Worm (Caenorhabditis elegans) whole organism, L4 larva: ENCODE measurements around the gene mdt-6.

Experiments used
- F44E2.7 ChIP-seq: fragments of 200-800 bp; sonication (Bioruptor generic); IDR thresholded peaks from 2 replicates; pipeline ENCODE4 v2.1.2; 2022; ENCODE audit warnings: missing genetic modification characterization, missing compliant biosample characterization
- F49E8.2 ChIP-seq: sonication (generic microtip); optimal IDR thresholded peaks from 2 replicates; lab custom pipeline; 2016; ENCODE audit warnings: missing compliant biosample characterization, mild to moderate bottlenecking, missing genetic modification characterization, borderline replicate concordance
- T26A8.4 ChIP-seq: fragments of 200-800 bp; sonication (Bioruptor generic); IDR thresholded peaks from 2 replicates; pipeline ENCODE4 v1.3.6; 2022; ENCODE audit warnings: missing genetic modification characterization, missing compliant biosample characterization
- Y5F2A.4 ChIP-seq: fragments of 200-800 bp; sonication (Bioruptor generic); optimal IDR thresholded peaks from 2 replicates; lab custom pipeline; 2018; ENCODE audit warnings: mild to moderate bottlenecking, missing genetic modification characterization, missing compliant biosample characterization
- aha-1 ChIP-seq: fragments of 150-350 bp; peaks from one replicate; lab custom pipeline; 2014; ENCODE audit warnings: missing biosample characterization, missing genetic modification characterization
- arid-1 ChIP-seq: fragments of 200-800 bp; sonication (Bioruptor generic); conservative IDR thresholded peaks from 2 replicates; pipeline ENCODE4 v1.3.6; 2022; ENCODE audit warnings: missing genetic modification reagents, missing genetic modification characterization, missing compliant biosample characterization
- ceh-32 ChIP-seq: sonication (generic microtip); optimal IDR thresholded peaks from 2 replicates; lab custom pipeline; 2016; ENCODE audit warnings: mild to moderate bottlenecking, missing genetic modification characterization, missing compliant biosample characterization; ENCODE audit not compliant: poor library complexity
- ceh-82 ChIP-seq: sonication (generic microtip); optimal IDR thresholded peaks from 2 replicates; lab custom pipeline; 2017; ENCODE audit warnings: missing biosample characterization, missing genetic modification characterization
- daf-19 ChIP-seq: fragments of 200-800 bp; sonication (Bioruptor generic); conservative IDR thresholded peaks from 2 replicates; pipeline ENCODE4 v1.3.6; 2022; ENCODE audit warnings: missing genetic modification characterization, missing compliant biosample characterization
- dmd-9 ChIP-seq: fragments of 200-800 bp; sonication (Bioruptor generic); IDR thresholded peaks from 2 replicates; pipeline ENCODE4 v1.3.6; 2022; ENCODE audit warnings: missing genetic modification reagents, missing genetic modification characterization, missing compliant biosample characterization
- dpl-1 ChIP-seq: fragments of 150-350 bp; optimal IDR thresholded peaks from 2 replicates; lab custom pipeline; 2014; ENCODE audit warnings: missing biosample characterization, missing genetic modification reagents, missing genetic modification characterization
- duxl-1 ChIP-seq: sonication (generic microtip); optimal IDR thresholded peaks from 2 replicates; lab custom pipeline; 2016; ENCODE audit warnings: mild to moderate bottlenecking, missing genetic modification characterization, moderate library complexity, missing compliant biosample characterization; ENCODE audit not compliant: poor library complexity
- hif-1 ChIP-seq, 2 experiments: sonication (generic microtip); optimal IDR thresholded peaks; 2 replicates each; lab custom pipeline; 2016 to 2017; ENCODE audit warnings: missing compliant biosample characterization in 2 of 2, missing genetic modification characterization in 2 of 2, missing genetic modification reagents in 2 of 2, missing genotype in 2 of 2, mild to moderate bottlenecking in 1 of 2
- hlh-30 ChIP-seq: sonication (generic microtip); optimal IDR thresholded peaks from 2 replicates; lab custom pipeline; 2017; ENCODE audit warnings: antibody characterized with exemption, mild to moderate bottlenecking, missing genetic modification characterization, missing compliant biosample characterization; ENCODE audit not compliant: insufficient read depth
- hmg-1.1 ChIP-seq: fragments of 200-800 bp; sonication (Bioruptor generic); IDR thresholded peaks from 2 replicates; pipeline ENCODE4 v1.3.6; 2022; ENCODE audit warnings: missing genetic modification reagents, missing genetic modification characterization, missing compliant biosample characterization
- jun-1 ChIP-seq: fragments of 150-350 bp; optimal IDR thresholded peaks from 2 replicates; lab custom pipeline; 2014; ENCODE audit warnings: missing biosample characterization, missing genetic modification reagents, missing genetic modification characterization
- lir-3 ChIP-seq: sonication (generic microtip); optimal IDR thresholded peaks from 2 replicates; lab custom pipeline; 2016; ENCODE audit warnings: mild to moderate bottlenecking, missing genetic modification characterization, missing compliant biosample characterization
- madf-5 ChIP-seq, 2 experiments: fragments of 200-800 bp; sonication (Bioruptor generic); IDR thresholded peaks; 2 replicates each; pipeline ENCODE4 v1.3.6; 2022; ENCODE audit warnings: missing compliant biosample characterization in 2 of 2, missing genetic modification characterization in 2 of 2
- mdt-29 ChIP-seq: fragments of 200-800 bp; sonication (Bioruptor generic); IDR thresholded peaks from 2 replicates; pipeline ENCODE4 v1.3.6; 2022; ENCODE audit warnings: missing genetic modification reagents, missing genetic modification characterization, missing compliant biosample characterization
- mxl-2 ChIP-seq: fragments of 200-800 bp; sonication (Bioruptor generic); conservative IDR thresholded peaks from 2 replicates; pipeline ENCODE4 v1.3.6; 2022; ENCODE audit warnings: missing genetic modification reagents, missing genetic modification characterization, missing compliant biosample characterization
- nhr-11 ChIP-seq: fragments of 150-350 bp; optimal IDR thresholded peaks from 2 replicates; lab custom pipeline; 2014; ENCODE audit warnings: missing biosample characterization, missing genetic modification characterization
- nhr-41 ChIP-seq: fragments of 200-800 bp; sonication (Bioruptor generic); IDR thresholded peaks from 2 replicates; pipeline ENCODE4 v1.3.6; 2022; ENCODE audit warnings: missing genetic modification reagents, missing genetic modification characterization, missing compliant biosample characterization
- nhr-48 ChIP-seq: sonication (generic microtip); optimal IDR thresholded peaks from 2 replicates; lab custom pipeline; 2016; ENCODE audit warnings: mild to moderate bottlenecking, missing genetic modification characterization, missing compliant biosample characterization
- nhr-77 ChIP-seq: fragments of 150-350 bp; optimal IDR thresholded peaks from 2 replicates; lab custom pipeline; 2014; ENCODE audit warnings: missing biosample characterization, missing genetic modification characterization
- rbr-2 ChIP-seq: sonication (generic microtip); optimal IDR thresholded peaks from 2 replicates; lab custom pipeline; 2016; ENCODE audit warnings: missing genotype, missing genetic modification characterization, missing compliant biosample characterization
- saeg-2 ChIP-seq: fragments of 200-800 bp; sonication (Bioruptor generic); IDR thresholded peaks from 2 replicates; pipeline ENCODE4 v1.3.6; 2022; ENCODE audit warnings: missing genetic modification reagents, missing genetic modification characterization, missing compliant biosample characterization
- snpc-1.2 ChIP-seq: fragments of 200-800 bp; sonication (Bioruptor generic); IDR thresholded peaks from 2 replicates; pipeline ENCODE4 v1.3.6; 2022; ENCODE audit warnings: missing genetic modification reagents, missing genetic modification characterization, missing compliant biosample characterization
- spr-3 ChIP-seq: fragments of 200-800 bp; sonication (Bioruptor generic); optimal IDR thresholded peaks from 2 replicates; lab custom pipeline; 2018; ENCODE audit warnings: mild to moderate bottlenecking, missing genetic modification characterization, missing compliant biosample characterization
- unc-39 ChIP-seq: sonication (generic microtip); optimal IDR thresholded peaks from 2 replicates; lab custom pipeline; 2017; ENCODE audit warnings: missing biosample characterization, missing genetic modification characterization
- vab-7 ChIP-seq: fragments of 200-800 bp; sonication (Bioruptor generic); IDR thresholded peaks from 2 replicates; pipeline ENCODE4 v1.3.6; 2022; ENCODE audit warnings: missing genetic modification reagents, missing genetic modification characterization, missing compliant biosample characterization
- zag-1 ChIP-seq: fragments of 150-350 bp; optimal IDR thresholded peaks from 2 replicates; lab custom pipeline; 2014; ENCODE audit warnings: missing biosample characterization, missing genetic modification characterization
- zfp-2 ChIP-seq: sonication (generic microtip); optimal IDR thresholded peaks from 2 replicates; lab custom pipeline; 2016; ENCODE audit warnings: mild to moderate bottlenecking, missing genetic modification characterization, missing compliant biosample characterization
- zfp-3 ChIP-seq: fragments of 200-800 bp; sonication (Bioruptor generic); conservative IDR thresholded peaks from 2 replicates; pipeline ENCODE4 v1.3.6; 2022; ENCODE audit warnings: missing genetic modification reagents, missing genetic modification characterization, missing compliant biosample characterization
- ztf-11 ChIP-seq: fragments of 150-350 bp; optimal IDR thresholded peaks from 2 replicates; lab custom pipeline; 2014; ENCODE audit warnings: missing biosample characterization, missing genetic modification characterization

Gene mdt-6

ce11 chrV:7060396-7060795 lies 972 bp upstream of the mdt-6 start, which contains the start of the genes Y57E12AL.6 and Y57E12AL.1 (continued):
- peak; percentile 78 for TF ChIP-seq rbr-2
- TF ChIP-seq duxl-1 (tag; lab: Kevin White, UChicago), result peak; percentile 60
- peak; percentile 58 for TF ChIP-seq hmg-1.1 (GFP tag; lab: Robert Waterston, UW)
- peak; percentile 62 for TF ChIP-seq nhr-48 (tag; lab: Kevin White, UChicago)
- peak; percentile 18 for TF ChIP-seq jun-1
- no peak for TF ChIP-seq F44E2.7 (GFP tag; lab: Robert Waterston, UW)
- TF ChIP-seq ceh-32, result no peak
- no peak for TF ChIP-seq madf-5 (GFP tag; IDR thresholded peaks at IDR 0.05; lab: Robert Waterston, UW)
- TF ChIP-seq hif-1 (tag; optimal IDR thresholded peaks at IDR 0.05; lab: Kevin White, UChicago), result peak in 1 of 2 experiments; percentile 43
- TF ChIP-seq unc-39, result no peak
- peak; percentile 64 for TF ChIP-seq T26A8.4 (GFP tag; lab: Robert Waterston, UW)
- TF ChIP-seq zfp-3 (GFP tag; lab: Robert Waterston, UW), result 0 out of 2 replicates have a peak, but pooled peaks have one; percentile 67

- TF ChIP-seq aha-1, result peak; percentile 21
Measured at ce11 chrV:7057795-7058194, 1.6 kb downstream of the mdt-6 start, which contains the start of gene Y57E12AL.2. Gene Y57E12AL.2 (plus strand): TSS chrV:7058095.

ce11 chrV:7054598-7054997 lies 4.8 kb downstream of the mdt-6 start, which contains the start of gene spig-8:
Gene spig-8 (plus strand): TSS chrV:7054898.
- no peak for TF ChIP-seq dmd-9 (GFP tag; lab: Robert Waterston, UW)
- TF ChIP-seq F49E8.2 (tag; lab: Kevin White, UChicago), result no peak
- TF ChIP-seq hmg-1.1 (GFP tag; lab: Robert Waterston, UW), result no peak
- no peak for TF ChIP-seq nhr-11 (tag; lab: Kevin White, UChicago)
- TF ChIP-seq ztf-11 (tag; lab: Kevin White, UChicago), result no peak
- TF ChIP-seq vab-7 (GFP tag; lab: Robert Waterston, UW), result no peak
- TF ChIP-seq mxl-2, result no peak
- TF ChIP-seq aha-1, result no peak
- no peak for TF ChIP-seq ceh-32
- TF ChIP-seq madf-5 (GFP tag; IDR thresholded peaks at IDR 0.05; lab: Robert Waterston, UW), result no peak
- TF ChIP-seq spr-3, result no peak
- no peak for TF ChIP-seq daf-19 (GFP tag; lab: Robert Waterston, UW)

ce11 chrV:7053100-7053499 lies 6.3 kb downstream of the mdt-6 start, which contains the start of gene txt-17:
Gene txt-17 (minus strand): TSS chrV:7053200.
- no peak for TF ChIP-seq zfp-3 (GFP tag; lab: Robert Waterston, UW)
- no peak for TF ChIP-seq zag-1
- no peak for TF ChIP-seq nhr-77 (tag; lab: Kevin White, UChicago)
- no peak for TF ChIP-seq arid-1
- no peak for TF ChIP-seq nhr-41 (GFP tag; lab: Robert Waterston, UW)
- no peak for TF ChIP-seq Y5F2A.4
- TF ChIP-seq zfp-2, result no peak
- no peak for TF ChIP-seq saeg-2
- TF ChIP-seq hlh-30 (tag; lab: Kevin White, UChicago), result no peak
- TF ChIP-seq F44E2.7 (GFP tag; lab: Robert Waterston, UW), result no peak
- TF ChIP-seq dpl-1 (GFP tag; lab: Kevin White, UChicago), result no peak
- TF ChIP-seq snpc-1.2, result no peak
- TF ChIP-seq lir-3 (tag; lab: Kevin White, UChicago), result no peak
- no peak for TF ChIP-seq ceh-82 (tag; lab: Kevin White, UChicago)
- TF ChIP-seq mdt-29, result no peak
- no peak for TF ChIP-seq ztf-11 (tag; lab: Kevin White, UChicago)
